Fruit fly (Drosophila melanogaster): ENCODE data around the gene omd.

- TF ChIP-seq esg (GFP tag; conservative IDR thresholded peaks at IDR 0.05) (no peak), ttk (GFP tag; IDR thresholded peaks at IDR 0.05) (no peak), Dll (GFP tag; IDR thresholded peaks at IDR 0.05; ENCODE audit: partially characterized antibody) (no peak), sd (tag; optimal IDR thresholded peaks at IDR 0.05) (no peak), zen (tag; optimal IDR thresholded peaks at IDR 0.05) (no peak), dimm (GFP tag; IDR thresholded peaks at IDR 0.05) (no peak), HmgD (GFP tag; optimal IDR thresholded peaks at IDR 0.05) (no peak)
These were observed 31.1 kb upstream of the omd start, which contains the start of gene Ubc87F for dm6 chr3R:13718076-13718475.
